Fruit fly (Drosophila melanogaster) Kc167 (cell line): ENCODE results near the gene eIF4E1.

Experiments
- Myc ChIP-seq: fragments of >200 bp; optimal IDR thresholded peaks from 2 replicates; lab custom pipeline; 2017; ENCODE audit warnings: missing external identifiers
- Sin3A ChIP-seq: fragments of >200 bp; optimal IDR thresholded peaks from 2 replicates; lab custom pipeline; 2018; ENCODE audit warnings: missing external identifiers
- h ChIP-seq: fragments of >200 bp; optimal IDR thresholded peaks from 3 replicates; lab custom pipeline; 2018; ENCODE audit warnings: missing external identifiers
- insv ChIP-seq: fragments of >200 bp; optimal IDR thresholded peaks from 3 replicates; lab custom pipeline; 2018; ENCODE audit warnings: missing external identifiers
- psq ChIP-seq: fragments of >200 bp; optimal IDR thresholded peaks from 2 replicates; lab custom pipeline; 2017; ENCODE audit warnings: missing external identifiers
- ttk ChIP-seq: sonication (Bioruptor generic); optimal IDR thresholded peaks from 2 replicates; lab custom pipeline; 2017; ENCODE audit warnings: missing external identifiers

eIF4E1 gene

DNA sequence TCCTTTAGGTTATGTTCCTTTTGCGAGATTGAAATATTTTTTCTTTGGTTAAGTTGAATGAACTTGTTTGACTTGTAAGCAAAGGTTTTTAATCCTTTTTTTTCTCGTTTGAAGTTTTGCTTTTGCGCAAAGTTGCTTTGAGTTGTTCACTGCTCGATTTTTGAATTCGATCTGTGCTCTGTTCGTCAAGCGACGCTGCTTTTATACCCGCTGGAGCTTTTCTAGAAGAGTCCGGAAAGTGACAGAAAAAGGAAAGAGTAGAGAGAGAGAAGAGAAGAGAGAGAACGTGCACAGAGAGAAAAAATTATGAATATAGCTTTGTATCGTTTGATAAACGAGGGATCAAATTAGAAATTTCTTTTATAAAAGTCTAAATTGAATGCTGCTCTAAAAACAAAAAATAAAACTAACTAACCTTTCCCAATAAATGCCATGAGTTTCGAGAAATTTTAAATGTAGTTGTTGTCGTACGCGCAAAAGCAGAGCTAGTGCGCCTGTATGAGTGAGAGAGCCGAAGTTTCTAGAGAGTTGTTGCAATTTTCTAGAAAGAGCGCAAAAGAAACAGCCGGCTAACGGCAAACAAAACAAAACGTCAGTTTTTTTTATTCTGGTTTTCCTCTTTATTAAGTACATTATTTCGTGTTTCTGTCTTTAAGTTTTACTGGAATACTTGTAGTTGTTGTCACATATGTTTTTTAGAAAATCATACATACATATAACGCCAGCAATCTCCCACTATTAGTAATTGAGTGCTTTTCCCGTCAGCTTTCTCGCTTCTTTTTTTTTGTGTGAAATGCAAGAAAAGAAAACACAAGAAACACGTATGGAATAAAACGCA lies 24.8 kb downstream of the eIF4E1 start, which contains the start of gene Hsp26:
Gene Hsp26, minus strand, starts transcription at position 230 of the 838 bp plus-strand sequence.
- TF ChIP-seq Sin3A, result no peak
- no peak for TF ChIP-seq Myc
- TF ChIP-seq ttk (lab: Kevin White, UChicago), result no peak
- no peak for TF ChIP-seq h (lab: Kevin White, UChicago)
- no peak for TF ChIP-seq psq (lab: Kevin White, UChicago)

DNA sequence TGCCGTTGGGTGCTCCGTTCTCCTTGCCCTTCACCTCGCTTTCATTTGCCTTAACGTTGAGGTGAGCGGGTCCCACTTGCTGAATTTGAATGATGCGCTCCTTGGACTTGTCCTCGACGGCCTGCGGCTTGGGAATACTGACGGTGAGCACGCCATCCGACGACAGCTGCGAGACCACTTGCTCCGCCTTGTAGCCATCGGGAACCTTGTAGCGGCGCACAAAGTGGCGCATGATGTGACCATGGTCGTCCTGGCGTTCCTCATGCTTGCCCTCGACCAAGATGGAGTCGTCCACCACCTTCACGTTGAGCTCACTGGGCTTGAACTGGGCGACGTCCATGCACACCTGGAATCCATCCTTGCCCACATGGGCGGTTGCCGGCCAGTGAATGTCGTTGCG lies 25.7 kb downstream of the eIF4E1 start:
- TF ChIP-seq ttk (lab: Kevin White, UChicago) (no peak), insv (lab: Kevin White, UChicago) (no peak), h (lab: Kevin White, UChicago) (no peak), Myc (no peak), Sin3A (no peak), psq (lab: Kevin White, UChicago) (no peak)

DNA sequence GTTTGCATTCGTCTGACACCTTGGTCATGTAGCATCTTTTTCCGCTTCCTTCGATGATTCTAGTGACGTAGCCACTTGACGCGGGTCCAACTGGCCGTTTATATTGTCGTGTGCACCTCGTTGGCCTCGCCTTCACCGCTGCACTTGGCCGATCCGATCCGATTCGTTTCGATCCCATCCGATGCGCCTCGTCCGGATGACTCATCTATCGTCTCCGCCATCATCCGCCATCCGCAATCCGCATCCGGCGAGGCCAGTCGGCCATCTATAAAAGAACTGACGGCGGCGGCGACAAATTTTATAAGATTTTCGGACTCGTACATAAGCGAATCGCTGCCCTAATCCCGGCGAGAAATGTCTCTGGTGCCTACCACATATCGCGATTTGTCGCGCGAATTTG lies 27.1 kb downstream of the eIF4E1 start, which contains the start of gene CG4461:
Gene CG4461, plus strand, starts transcription at position 301 of the 400 bp plus-strand sequence.
- TF ChIP-seq insv (lab: Kevin White, UChicago) (no peak), ttk (lab: Kevin White, UChicago) (no peak), psq (lab: Kevin White, UChicago) (no peak), Myc (no peak), Sin3A (no peak), h (lab: Kevin White, UChicago) (no peak)

DNA sequence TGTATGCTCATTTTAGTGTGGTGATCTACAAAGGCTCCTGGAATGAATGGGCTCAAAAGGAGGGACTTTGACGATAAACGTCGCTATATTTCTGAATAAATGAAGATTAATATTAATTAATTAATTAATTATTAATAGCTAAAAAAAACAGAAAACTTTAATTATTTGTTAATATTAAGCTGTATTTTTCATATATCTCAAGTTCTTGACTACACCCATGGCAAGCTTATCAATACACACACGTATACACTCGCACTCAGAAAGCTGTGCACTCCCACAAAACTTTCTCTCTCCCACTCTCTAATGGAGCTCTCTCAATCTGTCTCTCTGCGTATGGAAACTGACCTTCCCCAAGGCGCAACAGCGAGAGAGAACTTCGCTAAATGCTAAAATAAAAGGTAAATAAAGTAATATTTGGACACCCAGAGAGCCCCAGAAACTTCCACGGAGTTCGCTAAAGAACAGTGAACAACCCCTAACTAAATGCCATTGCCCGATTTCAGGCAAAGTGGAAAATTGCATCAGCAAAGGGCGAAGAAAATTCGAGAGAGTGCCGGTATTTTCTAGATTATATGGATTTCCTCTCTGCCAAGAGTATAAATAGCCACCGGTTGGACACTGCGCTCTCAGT lies 28.8 kb downstream of the eIF4E1 start:
- no peak for TF ChIP-seq h (lab: Kevin White, UChicago)
- TF ChIP-seq ttk (lab: Kevin White, UChicago), result no peak
- TF ChIP-seq Sin3A, result no peak

DNA sequence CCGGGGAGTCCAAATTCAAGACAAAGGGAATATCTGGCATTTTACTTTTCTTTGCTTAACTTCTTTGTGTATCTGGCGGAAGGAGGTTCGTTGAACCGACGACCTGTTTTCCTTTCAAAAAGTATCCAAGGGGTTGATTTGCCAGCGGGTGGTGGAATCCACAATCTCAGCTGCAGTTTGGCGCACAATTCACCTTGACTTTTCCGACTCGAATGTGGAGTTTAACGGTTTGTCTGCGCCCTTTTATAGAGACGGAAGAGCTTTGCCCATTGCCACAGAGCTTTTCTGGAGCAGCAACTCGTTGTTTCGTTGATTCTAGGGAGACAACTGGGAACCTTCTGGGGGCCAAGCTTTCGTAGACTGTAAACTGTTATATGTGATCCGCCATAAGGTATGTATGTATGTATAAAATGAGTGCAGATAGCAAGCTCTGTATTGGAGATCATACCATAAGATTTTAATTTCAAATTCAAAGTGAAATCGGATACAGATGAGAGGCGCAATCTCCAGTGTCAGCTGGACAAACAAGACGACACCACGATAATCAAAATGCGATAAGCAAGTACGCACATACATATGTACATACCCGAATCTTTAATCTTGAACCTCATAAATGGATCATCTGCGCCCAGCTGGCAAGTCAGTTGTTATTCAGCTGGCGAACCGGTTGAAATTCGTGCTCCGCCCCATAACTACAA lies 29.8 kb downstream of the eIF4E1 start, which contains the start of the genes Hsp67Bc, CG4456 and Hsp22:
Gene Hsp67Bc, minus strand, starts transcription at position 220 of the 698 bp plus-strand sequence.
Gene CG4456, plus strand, starts transcription at position 445 of the 698 bp plus-strand sequence.
Gene Hsp22, plus strand, starts transcription at position 654 of the 698 bp plus-strand sequence.
- TF ChIP-seq insv (lab: Kevin White, UChicago) (no peak), psq (lab: Kevin White, UChicago) (no peak), ttk (lab: Kevin White, UChicago) (no peak), Sin3A (no peak), h (lab: Kevin White, UChicago) (no peak), Myc (no peak)

DNA sequence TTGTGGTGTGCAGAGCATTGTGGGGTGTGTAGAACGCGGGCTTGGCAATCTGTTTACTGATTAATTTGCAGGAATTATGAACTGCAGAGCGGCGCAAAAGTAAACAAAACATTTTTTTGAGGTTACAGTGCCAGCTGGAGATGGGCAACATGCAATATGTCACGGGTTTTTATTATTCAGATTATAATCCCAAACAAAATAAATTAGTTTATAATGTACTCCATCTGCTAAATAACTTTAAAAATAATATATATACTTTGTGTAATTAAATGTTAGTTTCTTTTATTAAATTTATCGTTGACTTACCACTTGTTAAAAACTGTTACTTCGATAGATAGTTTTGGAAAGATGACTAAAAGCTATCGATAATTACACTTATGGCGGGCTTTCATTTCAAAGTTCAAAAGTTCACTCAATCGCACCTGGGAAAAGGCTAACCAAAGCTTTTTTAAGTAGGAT lies 31.3 kb downstream of the eIF4E1 start, which contains the start of gene Fdx1:
Gene Fdx1, minus strand, starts transcription at position 332 of the 459 bp plus-strand sequence.
- TF ChIP-seq ttk (lab: Kevin White, UChicago) (no peak), h (lab: Kevin White, UChicago) (no peak), Myc (no peak), psq (lab: Kevin White, UChicago) (no peak), Sin3A (no peak), insv (lab: Kevin White, UChicago) (no peak)

DNA sequence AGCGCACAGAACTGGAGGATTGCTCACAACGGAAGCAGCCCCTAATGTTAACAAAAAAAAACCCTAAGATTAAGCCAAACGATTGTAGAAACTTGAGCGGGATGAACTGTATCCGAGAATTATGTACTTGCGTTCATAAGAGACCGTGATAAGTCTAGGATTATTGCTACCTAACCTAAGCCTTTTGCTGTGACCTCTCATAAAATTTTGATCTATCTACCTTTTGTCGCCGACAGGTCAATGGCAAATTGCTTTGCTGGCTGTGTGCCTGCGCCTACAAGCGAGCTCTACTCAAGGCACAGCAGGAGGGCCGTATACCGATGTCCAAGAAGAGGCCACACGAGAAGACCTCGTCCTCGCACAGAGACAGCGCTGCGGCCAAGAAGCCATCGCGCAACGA lies 33.6 kb downstream of the eIF4E1 start:
- TF ChIP-seq insv (lab: Kevin White, UChicago), result no peak
- no peak for TF ChIP-seq ttk (lab: Kevin White, UChicago)
- TF ChIP-seq Myc, result no peak
- no peak for TF ChIP-seq Sin3A
- TF ChIP-seq h (lab: Kevin White, UChicago), result no peak
- TF ChIP-seq psq (lab: Kevin White, UChicago), result no peak

DNA sequence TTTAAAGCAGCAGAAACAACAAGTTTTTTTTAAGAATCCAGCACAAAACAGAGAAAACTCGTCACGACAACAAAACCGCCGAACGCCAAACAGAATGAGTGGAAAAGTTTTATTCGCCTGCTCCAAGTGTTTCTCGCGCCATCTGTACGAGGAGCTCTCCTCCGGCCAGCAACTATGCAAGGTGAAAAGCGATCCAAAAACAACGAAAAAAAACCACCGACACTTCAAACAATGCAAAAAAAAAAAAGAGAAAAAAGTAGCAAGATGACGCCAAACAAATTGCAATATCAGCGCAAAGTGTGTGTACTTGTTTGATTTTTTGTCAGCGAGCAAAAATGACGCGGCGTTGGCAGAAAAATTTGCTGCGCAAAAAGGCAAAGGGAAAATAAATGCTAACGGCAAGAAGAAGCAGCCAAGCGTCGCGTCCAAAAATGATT lies 34.8 kb downstream of the eIF4E1 start:
- TF ChIP-seq insv (lab: Kevin White, UChicago), result no peak
- TF ChIP-seq Myc, result no peak

DNA sequence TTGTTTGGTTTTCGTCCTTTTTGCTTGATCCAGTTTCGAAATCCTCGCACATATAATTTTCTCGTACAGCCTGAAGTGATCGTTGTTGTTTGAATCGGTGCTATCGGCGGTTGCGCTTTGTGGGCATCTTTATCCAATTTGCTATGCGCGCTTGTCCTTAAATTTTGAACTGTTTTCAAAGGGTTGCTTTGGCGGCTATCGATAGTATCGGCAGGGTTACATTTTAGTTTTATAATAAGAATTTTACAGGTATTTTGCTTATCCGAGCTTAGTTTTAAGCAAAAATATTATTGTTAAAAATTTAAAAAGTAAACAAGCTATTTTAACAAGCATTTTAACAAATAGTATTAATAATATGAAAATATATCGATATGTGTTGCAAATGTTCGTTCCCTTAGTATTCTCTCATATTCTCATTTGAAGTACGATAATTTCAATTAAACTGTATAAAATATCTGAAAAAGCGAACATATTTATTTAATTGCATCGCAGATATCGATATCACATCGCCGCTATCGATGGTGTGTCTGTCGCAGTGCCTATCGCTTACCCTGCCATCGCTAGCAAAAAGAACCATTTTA lies 35.3 kb downstream of the eIF4E1 start, which contains the start of the genes Klp67A and CG4452:
Gene Klp67A, minus strand, starts transcription at position 197 of the 581 bp plus-strand sequence.
Gene CG4452, plus strand, starts transcription at position 528 of the 581 bp plus-strand sequence.
- TF ChIP-seq insv (lab: Kevin White, UChicago) (no peak), Sin3A (no peak), psq (lab: Kevin White, UChicago) (peak; percentile 70), Myc (no peak)

DNA sequence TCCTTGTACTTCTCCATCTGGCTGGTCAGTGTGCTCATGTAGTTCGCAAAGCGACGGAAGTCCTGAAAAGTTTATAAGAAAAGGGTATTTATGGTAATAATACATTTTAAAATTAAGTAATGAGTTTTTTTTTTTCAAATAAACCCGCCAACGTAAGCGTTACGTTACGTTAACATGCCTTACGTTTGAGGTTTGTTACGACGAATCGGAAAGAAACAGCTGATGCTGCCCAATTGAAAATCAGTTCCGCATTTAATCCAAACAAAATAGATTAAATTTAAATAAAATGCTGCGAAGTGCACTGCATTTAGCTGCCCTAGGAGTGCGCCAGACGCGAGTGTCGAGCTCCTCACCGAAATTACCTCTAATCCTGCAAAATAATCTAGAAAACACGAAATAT lies 38.1 kb downstream of the eIF4E1 start, which contains the start of gene mRRF1:
Gene mRRF1, plus strand, starts transcription at position 220 of the 400 bp plus-strand sequence.
- TF ChIP-seq Myc (no peak), ttk (lab: Kevin White, UChicago) (no peak), insv (lab: Kevin White, UChicago) (no peak), Sin3A (no peak), psq (lab: Kevin White, UChicago) (no peak), h (lab: Kevin White, UChicago) (no peak)

DNA sequence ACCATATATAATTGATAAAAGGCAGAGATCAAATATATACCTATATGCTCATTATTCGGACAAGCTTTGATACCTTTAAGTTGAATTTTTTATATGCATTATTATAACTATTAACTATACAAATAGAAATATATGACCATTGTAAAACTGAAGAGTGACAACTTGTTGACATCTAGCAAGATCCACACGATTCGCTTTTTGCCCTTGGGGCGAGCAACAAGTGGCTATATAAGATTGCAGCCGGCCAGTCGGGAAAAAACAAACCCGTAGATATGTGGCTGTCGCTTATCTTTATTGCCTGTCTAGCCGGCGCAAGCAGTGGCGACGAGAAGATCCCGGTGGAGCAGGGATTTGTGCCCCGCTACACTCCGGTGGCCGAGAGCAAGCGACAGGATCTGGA lies 40.4 kb downstream of the eIF4E1 start, which contains the start of gene CG34456:
Gene CG34456, plus strand, starts transcription at position 215 of the 400 bp plus-strand sequence.
- TF ChIP-seq Myc (no peak), Sin3A (no peak), psq (lab: Kevin White, UChicago) (no peak), insv (lab: Kevin White, UChicago) (no peak), ttk (lab: Kevin White, UChicago) (no peak), h (lab: Kevin White, UChicago) (no peak)
